Worm (Caenorhabditis elegans) whole organism, L1 larva: ENCODE data around the gene T03F7.5.

Source experiments
- C16A3.4 ChIP-seq: fragments of 150-350 bp; optimal IDR thresholded peaks from 2 replicates; lab custom pipeline; 2014; ENCODE audit warnings: missing biosample characterization, missing genetic modification characterization
- C34B4.2 ChIP-seq: sonication (generic microtip); optimal IDR thresholded peaks from 2 replicates; lab custom pipeline; 2017; ENCODE audit warnings: mild to moderate bottlenecking, missing genetic modification characterization, missing compliant biosample characterization
- F16B12.6 ChIP-seq: fragments of 150-350 bp; optimal IDR thresholded peaks from 2 replicates; lab custom pipeline; 2014; ENCODE audit warnings: missing biosample characterization, missing genetic modification characterization
- Y116A8C.19 ChIP-seq: sonication (generic microtip); optimal IDR thresholded peaks from 2 replicates; lab custom pipeline; 2016; ENCODE audit warnings: missing compliant biosample characterization, missing genetic modification characterization, borderline replicate concordance
- aly-2 ChIP-seq: fragments of 150-350 bp; optimal IDR thresholded peaks from 2 replicates; lab custom pipeline; 2014; ENCODE audit warnings: missing biosample characterization, missing genetic modification characterization
- ama-1 ChIP-seq: fragments of 150-350 bp; optimal IDR thresholded peaks from 2 replicates; lab custom pipeline; 2014
- blmp-1 ChIP-seq: fragments of 150-350 bp; optimal IDR thresholded peaks from 2 replicates; lab custom pipeline; 2014; ENCODE audit warnings: missing biosample characterization, missing genetic modification characterization
- ceh-63 ChIP-seq: fragments of 200-800 bp; sonication (Bioruptor generic); optimal IDR thresholded peaks from 2 replicates; lab custom pipeline; 2018; ENCODE audit warnings: mild to moderate bottlenecking, missing genetic modification characterization, missing compliant biosample characterization
- ceh-82 ChIP-seq, 3 experiments: fragments of 150-350 bp in 1 of 3; sonication (generic microtip) in 2 of 3; optimal IDR thresholded peaks; 2 replicates each; lab custom pipeline; 2014 to 2017; ENCODE audit warnings: missing biosample characterization in 3 of 3, missing genetic modification characterization in 3 of 3
- ceh-88 ChIP-seq: fragments of 200-800 bp; sonication (Bioruptor generic); IDR thresholded peaks from 2 replicates; pipeline ENCODE4 v1.3.6; 2022; ENCODE audit warnings: missing genetic modification characterization, missing compliant biosample characterization
- ces-1 ChIP-seq: fragments of 150-350 bp; optimal IDR thresholded peaks from 2 replicates; lab custom pipeline; 2014; ENCODE audit warnings: missing biosample characterization, missing genetic modification reagents, missing genetic modification characterization
- dpl-1 ChIP-seq, 3 experiments: fragments of 150-350 bp in 2 of 3; sonication (generic microtip) in 1 of 3; optimal IDR thresholded peaks; 2 replicates each; lab custom pipeline; 2014 to 2017; ENCODE audit warnings: missing biosample characterization in 3 of 3, missing genetic modification characterization in 3 of 3, missing genetic modification reagents in 3 of 3
- dsc-1 ChIP-seq: sonication (generic microtip); optimal IDR thresholded peaks from 2 replicates; lab custom pipeline; 2016; ENCODE audit warnings: mild to moderate bottlenecking, missing genetic modification characterization, missing compliant biosample characterization
- efl-1 ChIP-seq, 4 experiments: fragments of 150-350 bp; optimal IDR thresholded peaks in 3 of 4; peaks in 1 of 4; 1 replicate in 1 of 4; 2 replicates in 3 of 4; lab custom pipeline; 2014; ENCODE audit warnings: missing biosample characterization in 2 of 4, missing genetic modification characterization in 2 of 4, missing genetic modification reagents in 2 of 4
- egl-27 ChIP-seq, 2 experiments: fragments of 150-350 bp in 1 of 2; sonication (generic microtip); optimal IDR thresholded peaks; 3 replicates each; lab custom pipeline; 2017 to 2018; ENCODE audit warnings: missing biosample characterization in 2 of 2, missing genetic modification characterization in 2 of 2, missing genetic modification reagents in 2 of 2
- elt-2 ChIP-seq: sonication (generic microtip); optimal IDR thresholded peaks from 2 replicates; lab custom pipeline; 2016; ENCODE audit warnings: missing genetic modification characterization, mild to moderate bottlenecking, inconsistent platforms, missing compliant biosample characterization, missing genetic modification reagents
- elt-3 ChIP-seq, 6 experiments: fragments of 150-350 bp in 1 of 6; sonication (generic microtip); optimal IDR thresholded peaks; 2 replicates each; lab custom pipeline; 2017 to 2018; ENCODE audit warnings: missing biosample characterization in 6 of 6, missing genetic modification characterization in 6 of 6, inconsistent platforms in 1 of 6
- fkh-10 ChIP-seq: sonication (generic microtip); optimal IDR thresholded peaks from 2 replicates; lab custom pipeline; 2017; ENCODE audit warnings: missing biosample characterization, missing genetic modification reagents, missing genetic modification characterization
- fkh-8 ChIP-seq: sonication (generic microtip); optimal IDR thresholded peaks from 2 replicates; lab custom pipeline; 2016; ENCODE audit warnings: mild to moderate bottlenecking, missing genetic modification characterization, missing compliant biosample characterization
- hpl-2 ChIP-seq: fragments of 150-350 bp; optimal IDR thresholded peaks from 2 replicates; lab custom pipeline; 2014; ENCODE audit warnings: missing biosample characterization, missing genetic modification reagents, missing genetic modification characterization
- isw-1 ChIP-seq: fragments of 200-800 bp; sonication (Bioruptor generic); IDR thresholded peaks from 2 replicates; pipeline ENCODE4 v1.3.6; 2022; ENCODE audit warnings: missing genetic modification characterization, missing compliant biosample characterization
- lin-14 ChIP-seq: fragments of 200-800 bp; sonication (Bioruptor generic); optimal IDR thresholded peaks from 2 replicates; lab custom pipeline; 2018; ENCODE audit warnings: mild to moderate bottlenecking, missing genetic modification characterization, moderate library complexity, missing compliant biosample characterization
- lin-15B ChIP-seq: fragments of 150-350 bp; sonication (generic microtip); optimal IDR thresholded peaks from 3 replicates; lab custom pipeline; 2014; ENCODE audit warnings: missing biosample characterization, missing genetic modification characterization
- mab-9 ChIP-seq: fragments of 200-800 bp; sonication (Bioruptor generic); IDR thresholded peaks from 2 replicates; pipeline ENCODE4 v1.3.6; 2022; ENCODE audit warnings: missing genetic modification reagents, missing genetic modification characterization, missing compliant biosample characterization
- mef-2 ChIP-seq: fragments of 150-350 bp; optimal IDR thresholded peaks from 2 replicates; lab custom pipeline; 2014; ENCODE audit warnings: missing biosample characterization, missing genetic modification characterization
- mep-1 ChIP-seq: fragments of 150-350 bp; optimal IDR thresholded peaks from 2 replicates; lab custom pipeline; 2014; ENCODE audit warnings: missing biosample characterization, missing genetic modification characterization
- nhr-12 ChIP-seq: sonication (generic microtip); optimal IDR thresholded peaks from 2 replicates; lab custom pipeline; 2017; ENCODE audit warnings: missing biosample characterization, missing genetic modification characterization
- nhr-19 ChIP-seq: fragments of 200-800 bp; sonication (Bioruptor generic); conservative IDR thresholded peaks from 2 replicates; pipeline ENCODE4 v1.3.6; 2022; ENCODE audit warnings: missing genetic modification characterization, missing compliant biosample characterization
- nhr-20 ChIP-seq: sonication (generic microtip); optimal IDR thresholded peaks from 2 replicates; lab custom pipeline; 2016; ENCODE audit warnings: mild to moderate bottlenecking, missing genetic modification characterization, missing compliant biosample characterization
- nhr-237 ChIP-seq: fragments of 150-350 bp; optimal IDR thresholded peaks from 2 replicates; lab custom pipeline; 2014; ENCODE audit warnings: missing biosample characterization, missing genetic modification characterization
- nhr-71 ChIP-seq: sonication (generic microtip); optimal IDR thresholded peaks from 2 replicates; lab custom pipeline; 2016; ENCODE audit warnings: mild to moderate bottlenecking, missing genetic modification characterization, moderate library complexity, missing compliant biosample characterization
- nhr-76 ChIP-seq: sonication (generic microtip); optimal IDR thresholded peaks from 2 replicates; lab custom pipeline; 2017; ENCODE audit warnings: missing biosample characterization, missing genetic modification characterization
- nhr-77 ChIP-seq: fragments of 150-350 bp; optimal IDR thresholded peaks from 2 replicates; lab custom pipeline; 2014; ENCODE audit warnings: missing biosample characterization, missing genetic modification characterization
- nhr-84 ChIP-seq: sonication (generic microtip); optimal IDR thresholded peaks from 2 replicates; lab custom pipeline; 2017; ENCODE audit warnings: missing biosample characterization, missing genetic modification characterization
- nhr-85 ChIP-seq: sonication (generic microtip); peaks from one replicate; lab custom pipeline; 2016; ENCODE audit warnings: missing genetic modification characterization, inconsistent platforms, missing compliant biosample characterization
- pag-3 ChIP-seq: sonication (generic microtip); optimal IDR thresholded peaks from 2 replicates; lab custom pipeline; 2017; ENCODE audit warnings: missing genetic modification characterization, mild to moderate bottlenecking, missing compliant biosample characterization, antibody characterized with exemption, borderline replicate concordance; ENCODE audit not compliant: insufficient read depth
- rnt-1 ChIP-seq: sonication (generic microtip); optimal IDR thresholded peaks from 2 replicates; lab custom pipeline; 2016; ENCODE audit warnings: mild to moderate bottlenecking, missing genetic modification characterization, moderate library complexity, missing compliant biosample characterization
- skn-1 ChIP-seq: fragments of 150-350 bp; optimal IDR thresholded peaks from 2 replicates; lab custom pipeline; 2014; ENCODE audit warnings: missing biosample characterization, missing genetic modification characterization
- snpc-4 ChIP-seq: fragments of 150-350 bp; optimal IDR thresholded peaks from 2 replicates; lab custom pipeline; 2014; ENCODE audit warnings: missing biosample characterization, missing genetic modification characterization
- snu-23 ChIP-seq: sonication (generic microtip); optimal IDR thresholded peaks from 2 replicates; lab custom pipeline; 2016; ENCODE audit warnings: missing genetic modification characterization, missing compliant biosample characterization
- tbx-2 ChIP-seq: sonication (generic microtip); optimal IDR thresholded peaks from 2 replicates; lab custom pipeline; 2016; ENCODE audit warnings: missing genetic modification characterization, missing compliant biosample characterization
- unc-86 ChIP-seq: sonication (generic microtip); optimal IDR thresholded peaks from 2 replicates; lab custom pipeline; 2016; ENCODE audit warnings: missing genetic modification characterization, missing compliant biosample characterization
- unc-98 ChIP-seq: fragments of 200-800 bp; sonication (Bioruptor generic); IDR thresholded peaks from 2 replicates; pipeline ENCODE4 v1.3.6; 2022; ENCODE audit warnings: missing genetic modification characterization, missing compliant biosample characterization
- vab-15 ChIP-seq: sonication (generic microtip); optimal IDR thresholded peaks from 2 replicates; lab custom pipeline; 2017; ENCODE audit warnings: missing genotype, mild to moderate bottlenecking, missing genetic modification characterization, missing compliant biosample characterization
- xbp-1 ChIP-seq: sonication (generic microtip); optimal IDR thresholded peaks from 2 replicates; lab custom pipeline; 2016; ENCODE audit warnings: missing genetic modification characterization, missing compliant biosample characterization
- zag-1 ChIP-seq: fragments of 150-350 bp; optimal IDR thresholded peaks from 2 replicates; lab custom pipeline; 2014; ENCODE audit warnings: missing biosample characterization, missing genetic modification characterization
- zip-4 ChIP-seq: fragments of 200-800 bp; sonication (Bioruptor generic); optimal IDR thresholded peaks from 2 replicates; lab custom pipeline; 2018; ENCODE audit warnings: mild to moderate bottlenecking, missing genetic modification characterization, moderate library complexity, missing compliant biosample characterization

T03F7.5 gene

DNA sequence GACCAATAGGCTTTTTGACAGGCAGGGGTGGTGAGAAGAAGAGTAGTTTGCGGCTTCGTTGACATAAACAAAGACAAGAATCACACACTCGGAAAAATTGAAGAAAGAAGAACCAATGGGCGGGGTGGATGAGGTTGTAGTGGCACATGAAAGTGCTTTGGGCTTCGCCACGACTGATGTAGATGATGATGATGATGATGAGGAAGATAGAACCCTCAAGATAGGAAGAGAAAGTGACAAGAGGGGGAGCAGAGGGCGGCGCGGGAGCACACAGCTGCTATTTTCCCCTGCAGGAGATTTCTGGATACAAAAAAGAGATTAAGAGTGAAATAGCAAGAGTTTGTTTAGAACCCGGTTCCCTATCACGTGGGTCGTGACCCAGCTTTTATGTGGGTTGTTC is 10.4 kb upstream of the T03F7.5 start (continued):
- TF ChIP-seq nhr-77 (tag; lab: Kevin White, UChicago): no peak
- TF ChIP-seq tbx-2: peak; percentile 33
- no peak for TF ChIP-seq efl-1 (optimal IDR thresholded peaks at IDR 0.05; lab: Kevin White, UChicago)
- TF ChIP-seq efl-1 (GFP tag; optimal IDR thresholded peaks at IDR 0.05 in 1 of 2; lab: Kevin White, UChicago): no peak
- TF ChIP-seq lin-15B (tag; lab: Kevin White, UChicago): no peak
- no peak for TF ChIP-seq F16B12.6 (tag; lab: Kevin White, UChicago)
- TF ChIP-seq nhr-71 (tag; lab: Kevin White, UChicago): peak; percentile 80
- TF ChIP-seq nhr-76 (tag; lab: Kevin White, UChicago): no peak
- no peak for TF ChIP-seq pag-3 (tag; lab: Kevin White, UChicago)
- TF ChIP-seq vab-15 (tag; lab: Kevin White, UChicago): no peak
- no peak for TF ChIP-seq unc-98
- no peak for TF ChIP-seq mab-9 (GFP tag; lab: Robert Waterston, UW)
- no peak for TF ChIP-seq fkh-8 (tag; lab: Kevin White, UChicago)
- TF ChIP-seq C16A3.4 (tag; lab: Kevin White, UChicago): no peak
- peak; percentile 23 for TF ChIP-seq dsc-1 (tag; lab: Kevin White, UChicago)
- no peak for TF ChIP-seq nhr-237 (tag; lab: Kevin White, UChicago)
- TF ChIP-seq elt-2 (tag; lab: Kevin White, UChicago): no peak
- peak; percentile 93 for TF ChIP-seq lin-14 (GFP tag; lab: Kevin White, UChicago)

DNA sequence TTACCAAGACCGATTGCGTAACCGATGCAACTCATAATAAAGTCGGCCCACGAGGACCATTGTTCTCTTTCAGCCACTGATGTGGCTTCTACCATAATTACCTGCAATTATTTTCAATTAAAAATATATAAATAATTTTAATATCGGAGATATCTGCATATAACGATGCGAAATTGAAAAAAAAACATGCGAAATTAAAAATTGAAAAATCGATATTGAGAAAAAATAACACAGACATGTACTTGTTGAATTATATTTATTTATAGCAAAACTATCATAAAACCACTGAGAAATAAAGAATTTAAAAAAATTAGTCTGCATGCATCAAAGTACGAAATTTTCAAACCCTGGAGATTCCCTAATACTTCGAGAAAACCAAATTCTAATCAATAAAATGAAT is 9.8 kb upstream of the T03F7.5 start, which contains the start of gene snf-11:
snf-11 (minus strand) TSS at position 101 of the 400 bp plus-strand sequence.
- TF ChIP-seq ama-1: no peak
- TF ChIP-seq aly-2 (tag; lab: Kevin White, UChicago): no peak
- TF ChIP-seq lin-14 (GFP tag; lab: Kevin White, UChicago): no peak
- TF ChIP-seq nhr-20 (tag; lab: Kevin White, UChicago): no peak
- TF ChIP-seq zip-4 (GFP tag; lab: Kevin White, UChicago): no peak
- no peak for TF ChIP-seq mef-2
- TF ChIP-seq C34B4.2 (tag; lab: Kevin White, UChicago): no peak
- TF ChIP-seq zag-1 (tag; lab: Kevin White, UChicago): no peak
- TF ChIP-seq F16B12.6 (tag; lab: Kevin White, UChicago): no peak
- no peak for TF ChIP-seq mep-1 (tag; lab: Kevin White, UChicago)
- TF ChIP-seq nhr-12 (tag; lab: Kevin White, UChicago): no peak

DNA sequence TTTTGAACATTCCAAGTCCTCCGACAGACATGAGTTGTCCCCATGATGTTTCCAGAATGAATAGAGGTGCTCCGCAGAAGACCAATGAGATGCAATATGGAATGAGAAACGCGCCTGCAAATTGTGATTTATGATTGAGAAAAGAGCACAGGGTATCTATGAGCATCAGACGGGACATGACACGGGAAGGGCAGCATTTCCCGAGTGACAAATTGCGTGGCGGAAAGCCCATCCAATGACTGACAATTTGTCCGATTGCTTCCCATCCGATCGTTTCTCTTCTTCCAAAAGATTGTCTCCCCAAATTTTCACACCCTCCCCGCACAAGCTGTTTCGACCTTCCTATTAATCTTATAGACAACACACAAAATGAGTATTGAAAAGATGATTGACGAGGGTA is 9.2 kb upstream of the T03F7.5 start:
- TF ChIP-seq blmp-1 (tag; lab: Kevin White, UChicago) (no peak), xbp-1 (no peak), hpl-2 (GFP tag; lab: Kevin White, UChicago) (no peak), F16B12.6 (tag; lab: Kevin White, UChicago) (no peak), pag-3 (tag; lab: Kevin White, UChicago) (no peak), rnt-1 (tag; lab: Kevin White, UChicago) (peak; percentile 69), skn-1 (tag; lab: Kevin White, UChicago) (no peak), ceh-82 (tag; optimal IDR thresholded peaks at IDR 0.05; lab: Kevin White, UChicago) (no peak), mep-1 (tag; lab: Kevin White, UChicago) (no peak), dpl-1 (GFP tag; optimal IDR thresholded peaks at IDR 0.05; lab: Kevin White, UChicago) (no peak), isw-1 (GFP tag; lab: Robert Waterston, UW) (no peak), Y116A8C.19 (no peak), C16A3.4 (tag; lab: Kevin White, UChicago) (no peak), aly-2 (tag; lab: Kevin White, UChicago) (no peak), ceh-63 (GFP tag; lab: Kevin White, UChicago) (no peak), nhr-84 (tag; lab: Kevin White, UChicago) (no peak), zip-4 (GFP tag; lab: Kevin White, UChicago) (no peak), lin-14 (GFP tag; lab: Kevin White, UChicago) (peak; percentile 70), ceh-88 (GFP tag; lab: Robert Waterston, UW) (no peak), elt-2 (tag; lab: Kevin White, UChicago) (no peak), nhr-85 (tag; lab: Kevin White, UChicago) (no peak), ces-1 (GFP tag; lab: Kevin White, UChicago) (no peak), tbx-2 (no peak), efl-1 (optimal IDR thresholded peaks at IDR 0.05; lab: Kevin White, UChicago) (no peak), efl-1 (GFP tag; optimal IDR thresholded peaks at IDR 0.05 in 1 of 2; lab: Kevin White, UChicago) (no peak), elt-3 (tag; optimal IDR thresholded peaks at IDR 0.05; lab: Kevin White, UChicago) (no peak), nhr-19 (peak; percentile 17), snpc-4 (tag; lab: Kevin White, UChicago) (no peak), egl-27 (tag; optimal IDR thresholded peaks at IDR 0.05; lab: Kevin White, UChicago) (no peak), fkh-10 (GFP tag; lab: Kevin White, UChicago) (no peak), ama-1 (no peak), unc-86 (tag; lab: Kevin White, UChicago) (no peak), snu-23 (GFP tag; lab: Kevin White, UChicago) (peak; percentile 16)
